Fruit fly (Drosophila melanogaster): ENCODE measurements around the gene CG33285.

CG33285 gene

DNA sequence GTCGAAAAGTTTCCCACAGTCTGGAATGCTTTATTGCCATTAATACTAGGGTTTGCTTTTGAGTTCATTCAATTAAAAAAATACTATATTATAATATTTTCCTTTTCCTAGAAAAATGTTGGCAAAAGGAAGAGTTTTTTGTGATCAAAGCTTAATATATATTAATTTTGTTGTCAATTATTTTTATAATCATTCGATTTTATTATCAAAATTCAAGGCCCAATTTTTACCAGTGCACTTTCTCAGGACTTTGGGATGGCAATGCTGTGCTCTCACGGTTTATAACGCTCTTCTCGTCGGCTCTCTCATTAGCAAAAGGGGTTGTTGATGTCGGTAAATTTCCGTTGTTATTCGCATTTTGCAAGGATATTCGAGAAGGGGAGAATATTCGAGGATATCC is 41.8 kb downstream of the CG33285 start (continued):
- TF ChIP-seq CG1792 (GFP tag; optimal IDR thresholded peaks at IDR 0.05) (no peak), CG6854 (GFP tag; optimal IDR thresholded peaks at IDR 0.05) (no peak), lmd (GFP tag; IDR thresholded peaks at IDR 0.05) (no peak), ash1 (GFP tag; optimal IDR thresholded peaks at IDR 0.05) (no peak), dmrt11E (tag; optimal IDR thresholded peaks at IDR 0.05) (peak; percentile 78), CG18764 (GFP tag; optimal IDR thresholded peaks at IDR 0.05) (peak; percentile 8), tin (GFP tag; optimal IDR thresholded peaks at IDR 0.05) (peak; percentile 33), CG13123 (GFP tag; optimal IDR thresholded peaks at IDR 0.05) (no peak), H15 (GFP tag; IDR thresholded peaks at IDR 0.05) (no peak), CG17385 (GFP tag; optimal IDR thresholded peaks at IDR 0.05) (peak; percentile 14), CG30403 (GFP tag; optimal IDR thresholded peaks at IDR 0.05) (peak; percentile 42), sna (GFP tag; IDR thresholded peaks at IDR 0.05; ENCODE audit: partially characterized antibody) (no peak), E2f1 (GFP tag; IDR thresholded peaks at IDR 0.05) (no peak), schlank (tag; optimal IDR thresholded peaks at IDR 0.05) (no peak), Hr51 (GFP tag; optimal IDR thresholded peaks at IDR 0.05) (peak in 1 of 2 experiments; percentile 59), PHDP (tag; optimal IDR thresholded peaks at IDR 0.05) (peak; percentile 53), CG9609 (GFP tag; optimal IDR thresholded peaks at IDR 0.05) (no peak), Eip74EF (GFP tag; optimal IDR thresholded peaks at IDR 0.05) (no peak), Blimp-1 (GFP tag; optimal IDR thresholded peaks at IDR 0.05) (peak; percentile 59), Sox102F (GFP tag; optimal IDR thresholded peaks at IDR 0.05) (peak; percentile 36), trem (tag; optimal IDR thresholded peaks at IDR 0.05) (peak; percentile 50), CG8388 (GFP tag; optimal IDR thresholded peaks at IDR 0.05) (peak; percentile 63), Kr (GFP tag; optimal IDR thresholded peaks at IDR 0.05) (peak; percentile 19), chn (GFP tag; optimal IDR thresholded peaks at IDR 0.05) (no peak), CG18599 (GFP tag; optimal IDR thresholded peaks at IDR 0.05) (peak; percentile 54), Opbp (GFP tag; IDR thresholded peaks at IDR 0.05; ENCODE audit: partially characterized antibody) (no peak), CG11695 (GFP tag; IDR thresholded peaks at IDR 0.05) (peak; percentile 44; the same call in 1 of the 3 replicates), gsb-n (tag; optimal IDR thresholded peaks at IDR 0.05) (peak; percentile 61), trh (GFP tag; optimal IDR thresholded peaks at IDR 0.05) (no peak), CG8290 (GFP tag; optimal IDR thresholded peaks at IDR 0.05) (peak; percentile 12), CG8290 (tag; optimal IDR thresholded peaks at IDR 0.05) (no peak), Oaz (GFP tag; IDR thresholded peaks at IDR 0.05) (no peak), salm (tag; optimal IDR thresholded peaks at IDR 0.05) (no peak), usp (GFP tag; optimal IDR thresholded peaks at IDR 0.05) (no peak), Oli (tag; optimal IDR thresholded peaks at IDR 0.05) (peak; percentile 28)

DNA sequence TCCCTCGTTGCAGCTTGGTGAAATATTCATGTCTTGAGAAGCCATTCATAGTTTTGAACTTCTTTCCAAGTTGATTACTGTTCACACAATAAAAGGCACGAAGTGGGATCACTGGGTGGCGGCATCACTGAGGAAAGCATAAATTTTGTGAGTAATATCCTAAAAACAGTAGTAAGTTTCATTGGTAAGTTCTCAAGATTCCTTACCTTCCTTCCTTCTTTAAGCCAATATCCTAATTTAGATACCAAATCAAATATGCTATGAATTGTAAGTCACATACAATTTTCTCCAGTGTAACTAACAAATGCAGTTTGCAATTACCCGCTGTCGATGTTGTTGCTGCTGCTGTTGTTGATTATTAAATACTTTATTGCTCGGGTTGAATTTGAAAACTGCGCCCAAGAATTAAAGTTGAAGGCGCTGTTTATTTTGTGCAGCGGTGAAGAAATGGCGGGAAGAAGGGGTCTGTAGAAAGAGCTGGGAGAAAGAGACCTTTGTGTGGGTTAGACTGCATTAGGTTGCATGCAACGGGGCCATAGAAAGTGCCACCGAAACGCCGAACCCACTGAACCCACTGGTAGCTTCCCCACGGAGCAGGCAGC is 42.6 kb downstream of the CG33285 start:
- TF ChIP-seq her (GFP tag; optimal IDR thresholded peaks at IDR 0.05) (no peak), CG17359 (tag; optimal IDR thresholded peaks at IDR 0.05) (peak; percentile 8), CG31224 (GFP tag; IDR thresholded peaks at IDR 0.05) (no peak), CG11247 (GFP tag; IDR thresholded peaks at IDR 0.05) (no peak), CG12391 (tag; optimal IDR thresholded peaks at IDR 0.05) (peak; percentile 11), chif (GFP tag; optimal IDR thresholded peaks at IDR 0.05) (peak in 1 of 2 experiments; percentile 17), E2f2 (GFP tag; IDR thresholded peaks at IDR 0.05) (no peak), CG3847 (GFP tag; IDR thresholded peaks at IDR 0.05) (no peak), CG14710 (tag; optimal IDR thresholded peaks at IDR 0.05) (peak; percentile 7), oc (tag; optimal IDR thresholded peaks at IDR 0.05) (no peak), CG7928 (GFP tag; optimal IDR thresholded peaks at IDR 0.05) (no peak), peb (GFP tag; IDR thresholded peaks at IDR 0.05) (no peak), CG10979 (tag; optimal IDR thresholded peaks at IDR 0.05) (peak; percentile 28), Hr78 (GFP tag; optimal IDR thresholded peaks at IDR 0.05) (no peak), CG4282 (GFP tag; optimal IDR thresholded peaks at IDR 0.05) (no peak), Bgb (GFP tag; IDR thresholded peaks at IDR 0.05; ENCODE audit: partially characterized antibody) (no peak), Jarid2 (GFP tag; optimal IDR thresholded peaks at IDR 0.05) (no peak)

All from whole organism, embryonic.